Worm (Caenorhabditis elegans): ENCODE measurements around the gene sptf-2.
A peak's percentile ranks its signal among the peaks of the same experiment; 100 is the strongest.

Gene sptf-2

DNA sequence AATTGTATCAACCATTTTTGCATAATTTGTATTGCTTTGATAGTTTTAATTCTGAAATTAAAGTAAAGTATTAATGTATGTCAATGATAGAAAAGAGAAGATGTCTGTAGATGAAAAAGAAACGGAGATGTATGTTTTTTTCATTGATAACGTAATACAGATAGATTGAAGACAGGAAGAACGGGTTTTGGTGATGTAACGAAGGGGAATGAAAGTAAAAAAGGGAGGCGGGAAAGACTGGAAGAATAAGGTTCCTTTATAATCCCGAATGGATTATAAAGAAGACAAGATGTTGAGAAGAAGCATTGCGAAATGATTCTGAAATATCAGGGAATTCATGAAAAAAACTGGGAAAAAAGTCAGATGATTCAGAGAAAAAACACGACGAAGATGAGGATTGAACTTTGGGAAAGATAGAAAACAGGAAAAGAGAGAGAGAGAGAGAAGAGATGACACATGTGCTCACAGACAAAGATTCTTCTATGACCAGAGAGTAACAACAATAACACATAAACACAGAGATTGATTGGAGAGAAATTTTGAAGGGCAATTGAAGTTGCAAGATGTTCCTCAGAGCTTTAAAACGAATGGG lies 40.1 kb upstream of the sptf-2 start, which contains the start of gene F54C9.11 (continued):
- TF ChIP-seq mdt-29 (GFP tag; IDR thresholded peaks at IDR 0.05) (no peak), T26A8.4 (GFP tag; IDR thresholded peaks at IDR 0.05) (peak; percentile 83; the same call in 1 of the 2 replicates), nhr-102 (tag; optimal IDR thresholded peaks at IDR 0.05) (no peak), ctbp-1 (GFP tag; IDR thresholded peaks at IDR 0.05) (peak; percentile 43; the same call in 1 of the 2 replicates), zfp-3 (GFP tag; conservative IDR thresholded peaks at IDR 0.05) (no peak), ceh-20 (GFP tag; IDR thresholded peaks at IDR 0.05) (no peak), ZK337.2 (GFP tag; IDR thresholded peaks at IDR 0.05) (no peak), F10B5.3 (tag; optimal IDR thresholded peaks at IDR 0.05) (no peak), hif-1 (tag; optimal IDR thresholded peaks at IDR 0.05) (peak in 1 of 2 experiments; percentile 24), aha-1 (tag) (no peak), lin-15B (tag; optimal IDR thresholded peaks at IDR 0.05) (no peak), ZK546.5 (tag; optimal IDR thresholded peaks at IDR 0.05) (no peak), fkh-10 (GFP tag; optimal IDR thresholded peaks at IDR 0.05) (no peak), lin-1 (GFP tag; IDR thresholded peaks at IDR 0.05) (no peak), dpl-1 (GFP tag; optimal IDR thresholded peaks at IDR 0.05) (no peak), ces-1 (GFP tag; optimal IDR thresholded peaks at IDR 0.05) (no peak), saeg-2 (GFP tag; IDR thresholded peaks at IDR 0.05) (no peak), hlh-11 (tag; optimal IDR thresholded peaks at IDR 0.05) (peak; percentile 65)

DNA sequence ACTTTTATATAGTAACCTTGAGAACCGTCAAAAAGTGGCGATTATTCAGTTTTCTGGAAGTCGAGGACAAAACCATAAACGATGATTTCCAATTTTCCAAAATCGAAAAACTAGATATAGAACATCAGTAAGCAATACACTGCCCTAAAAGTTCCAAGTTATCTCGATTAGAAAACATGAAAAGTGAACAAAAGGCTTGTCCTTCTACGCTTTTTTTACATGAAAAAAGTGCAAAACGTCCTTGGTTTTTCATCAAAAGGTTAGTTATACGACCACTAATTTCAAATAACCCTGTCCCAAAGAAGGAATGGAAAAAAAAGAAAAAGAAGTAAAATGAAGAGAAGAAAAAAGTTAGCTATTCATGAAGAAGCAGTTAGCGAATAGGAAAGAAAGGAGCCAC lies 39.3 kb upstream of the sptf-2 start:
- peak; percentile 73 for TF ChIP-seq aha-1 (tag)
- TF ChIP-seq F44E2.7 (GFP tag; IDR thresholded peaks at IDR 0.05): no peak
- peak; percentile 51 for TF ChIP-seq nhr-25 (tag; optimal IDR thresholded peaks at IDR 0.05; ENCODE audit: borderline replicate concordance, insufficient read depth)
- TF ChIP-seq dmd-8 (GFP tag; IDR thresholded peaks at IDR 0.05): no peak
- no peak for TF ChIP-seq cey-2 (tag; optimal IDR thresholded peaks at IDR 0.05; ENCODE audit: borderline replicate concordance, insufficient read depth)

DNA sequence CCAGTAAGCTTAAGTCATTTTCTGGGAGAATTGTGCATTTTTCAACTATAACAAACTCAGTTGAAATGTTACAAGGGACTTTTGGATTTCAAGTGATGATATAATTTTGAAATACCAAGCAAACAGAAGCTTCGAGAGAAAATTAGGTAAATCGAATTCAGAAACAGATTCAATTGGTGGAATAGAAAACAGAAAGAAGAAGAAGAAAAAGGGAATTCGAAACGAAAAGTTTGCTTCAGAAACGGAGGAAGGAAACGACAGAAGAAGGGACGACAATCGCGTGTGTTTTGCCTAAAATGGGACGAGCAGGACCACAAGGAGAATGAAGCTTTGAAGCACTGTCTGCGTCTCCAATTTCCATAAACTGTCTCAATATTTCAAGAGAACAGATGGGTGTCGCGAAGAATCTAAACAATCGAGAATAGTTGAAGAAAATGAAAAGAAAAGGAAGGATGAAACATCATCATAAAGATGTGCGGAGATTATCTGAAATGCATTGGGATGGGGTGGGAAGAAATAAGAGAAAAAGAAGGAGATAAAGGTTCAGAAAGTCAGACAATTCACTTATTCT lies 37.5 kb upstream of the sptf-2 start:
- TF ChIP-seq D1046.2 (GFP tag; IDR thresholded peaks at IDR 0.05) (no peak), mep-1 (tag; optimal IDR thresholded peaks at IDR 0.05) (no peak), ceh-44 (GFP tag; IDR thresholded peaks at IDR 0.05) (no peak), F10B5.3 (tag; optimal IDR thresholded peaks at IDR 0.05) (no peak), ceh-32 (tag; optimal IDR thresholded peaks at IDR 0.05; ENCODE audit: poor library complexity) (no peak), fkh-10 (GFP tag; optimal IDR thresholded peaks at IDR 0.05) (peak; percentile 26), ces-1 (GFP tag; optimal IDR thresholded peaks at IDR 0.05) (peak; percentile 86), dve-1 (tag; optimal IDR thresholded peaks at IDR 0.05; ENCODE audit: insufficient read depth) (peak; percentile 13), dmd-9 (GFP tag; IDR thresholded peaks at IDR 0.05) (no peak), nhr-11 (tag; optimal IDR thresholded peaks at IDR 0.05) (no peak), unc-62 (GFP tag; optimal IDR thresholded peaks at IDR 0.05 in 1 of 2) (peak in 1 of 2 experiments; percentile 85), unc-62 (tag; optimal IDR thresholded peaks at IDR 0.05) (no peak), aha-1 (tag) (peak; percentile 94), lsy-2 (tag; optimal IDR thresholded peaks at IDR 0.05) (peak; percentile 8 to 14), spr-3 (GFP tag; optimal IDR thresholded peaks at IDR 0.05) (no peak)

DNA sequence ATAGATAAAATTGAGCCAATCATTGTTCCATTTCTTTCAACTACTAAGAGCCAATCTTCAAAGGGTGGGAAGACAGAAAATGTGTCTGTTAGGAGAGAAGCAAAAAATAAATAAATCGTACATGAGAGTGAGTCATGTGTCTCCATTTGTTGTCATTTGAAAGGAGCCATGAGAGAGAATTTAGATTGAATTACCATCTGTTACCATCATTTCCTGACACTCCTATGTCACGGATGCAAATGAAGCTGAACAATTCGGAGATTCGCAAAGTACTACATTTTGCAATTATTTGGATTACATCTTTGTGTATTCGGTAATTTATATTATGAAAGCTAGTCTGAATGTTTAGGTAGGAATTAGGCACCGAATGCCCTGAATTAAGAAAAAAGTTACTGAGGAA lies 36.8 kb upstream of the sptf-2 start:
- peak; percentile 41 for TF ChIP-seq aha-1 (tag)
- no peak for TF ChIP-seq daf-16 (GFP tag; optimal IDR thresholded peaks at IDR 0.05)
- TF ChIP-seq daf-16 (tag; optimal IDR thresholded peaks at IDR 0.05): no peak
- no peak for TF ChIP-seq nhr-102 (tag; optimal IDR thresholded peaks at IDR 0.05)
- no peak for TF ChIP-seq ces-1 (GFP tag; optimal IDR thresholded peaks at IDR 0.05)

Data from whole organism, L4 larva.